Worm (Caenorhabditis elegans): ENCODE data around the gene M01H9.4.

ce11 chrIV:4469055-4469454, 13.7 kb downstream of the M01H9.4 start:
- no peak for TF ChIP-seq elt-3 (tag; optimal IDR thresholded peaks at IDR 0.05)
- no peak for TF ChIP-seq ztf-4 (tag; optimal IDR thresholded peaks at IDR 0.05)
- no peak for TF ChIP-seq nhr-12 (tag; optimal IDR thresholded peaks at IDR 0.05)

Measured in whole organism, L2 larva.